Fruit fly (Drosophila melanogaster) whole organism, embryonic: ENCODE results near the gene GIIIspla2.

ENCODE experiments used
- BEAF-32 ChIP-seq: fragments of 200-800 bp; sonication (Bioruptor generic); optimal IDR thresholded peaks from 3 replicates; lab custom pipeline; 2017; ENCODE audit warnings: missing biosample characterization, missing genetic modification characterization, mild to moderate bottlenecking, moderate library complexity, missing genetic modification reagents
- Bdp1 ChIP-seq: fragments of 200-800 bp; sonication (Bioruptor generic); optimal IDR thresholded peaks from 3 replicates; lab custom pipeline; 2016; ENCODE audit warnings: missing biosample characterization, missing genetic modification characterization
- C15 ChIP-seq: fragments of 200-800 bp; sonication (Bioruptor generic); IDR thresholded peaks from 3 replicates; pipeline ENCODE4 v1.3.6; 2022; ENCODE audit warnings: missing biosample characterization, missing genetic modification characterization
- CG12391 ChIP-seq: fragments of 200-800 bp; sonication (Bioruptor generic); optimal IDR thresholded peaks from 3 replicates; lab custom pipeline; 2018; ENCODE audit warnings: missing biosample characterization, mild to moderate bottlenecking, missing genetic modification characterization, moderate library complexity
- CG12744 ChIP-seq: fragments of 200-800 bp; sonication (Bioruptor generic); optimal IDR thresholded peaks from 2 replicates; lab custom pipeline; 2016; ENCODE audit warnings: missing biosample characterization, missing genetic modification characterization
- CG13296 ChIP-seq: fragments of 200-800 bp; sonication (Bioruptor generic); optimal IDR thresholded peaks from 3 replicates; lab custom pipeline; 2018; ENCODE audit warnings: missing biosample characterization, mild to moderate bottlenecking, missing genetic modification characterization
- CG13424 ChIP-seq: fragments of 200-800 bp; sonication (Bioruptor generic); optimal IDR thresholded peaks from 2 replicates; lab custom pipeline; 2019; ENCODE audit warnings: missing biosample characterization, mild to moderate bottlenecking, missing genetic modification characterization, moderate library complexity
- CG14014 ChIP-seq: fragments of 200-800 bp; sonication (Bioruptor generic); IDR thresholded peaks from 2 replicates; pipeline ENCODE4 v1.3.6; 2022; ENCODE audit warnings: missing biosample characterization, missing genetic modification characterization
- CG14710 ChIP-seq: fragments of 200-800 bp; sonication (Bioruptor generic); optimal IDR thresholded peaks from 3 replicates; lab custom pipeline; 2019; ENCODE audit warnings: missing biosample characterization, mild to moderate bottlenecking, missing genetic modification characterization, moderate library complexity
- CG17328 ChIP-seq: fragments of 200-800 bp; sonication (Bioruptor generic); IDR thresholded peaks from 2 replicates; pipeline ENCODE4 v1.3.6; 2022; ENCODE audit warnings: missing biosample characterization, missing genetic modification characterization
- CG17568 ChIP-seq: fragments of 200-800 bp; sonication (Bioruptor generic); optimal IDR thresholded peaks from 2 replicates; lab custom pipeline; 2018; ENCODE audit warnings: missing biosample characterization, mild to moderate bottlenecking, missing genetic modification characterization, moderate library complexity
- CG1792 ChIP-seq: fragments of 200-800 bp; sonication (Bioruptor generic); optimal IDR thresholded peaks from 2 replicates; lab custom pipeline; 2016; ENCODE audit warnings: missing biosample characterization, missing genetic modification characterization
- CG2116 ChIP-seq: fragments of 200-800 bp; sonication (Bioruptor generic); optimal IDR thresholded peaks from 3 replicates; lab custom pipeline; 2018; ENCODE audit warnings: missing biosample characterization, mild to moderate bottlenecking, missing genetic modification characterization
- CG31365 ChIP-seq: fragments of 200-800 bp; sonication (Bioruptor generic); optimal IDR thresholded peaks from 2 replicates; lab custom pipeline; 2018; ENCODE audit warnings: missing biosample characterization, mild to moderate bottlenecking, missing genetic modification characterization
- CG34422 ChIP-seq: fragments of 200-800 bp; sonication (Bioruptor generic); IDR thresholded peaks from 3 replicates; pipeline ENCODE4 v1.3.6; 2022; ENCODE audit warnings: missing biosample characterization, missing genetic modification characterization
- CG4617 ChIP-seq: fragments of 200-800 bp; sonication (Bioruptor generic); optimal IDR thresholded peaks from 3 replicates; lab custom pipeline; 2016; ENCODE audit warnings: missing biosample characterization, missing genetic modification characterization, borderline replicate concordance
- CG6813 ChIP-seq: fragments of 200-800 bp; sonication (Bioruptor generic); optimal IDR thresholded peaks from 2 replicates; lab custom pipeline; 2017; ENCODE audit warnings: missing biosample characterization, missing genetic modification characterization, mild to moderate bottlenecking, moderate library complexity, missing genetic modification reagents
- Camta ChIP-seq: fragments of 200-800 bp; sonication (Bioruptor generic); optimal IDR thresholded peaks from 2 replicates; lab custom pipeline; 2016; ENCODE audit warnings: missing biosample characterization, missing genetic modification characterization
- Dip2 ChIP-seq: fragments of 200-800 bp; sonication (Bioruptor generic); IDR thresholded peaks from 2 replicates; pipeline ENCODE4 v1.3.6; 2022; ENCODE audit warnings: missing biosample characterization, missing genetic modification characterization
- Dp ChIP-seq: fragments of 200-800 bp; sonication (Bioruptor generic); optimal IDR thresholded peaks from 2 replicates; lab custom pipeline; 2018; ENCODE audit warnings: missing biosample characterization, mild to moderate bottlenecking, missing genetic modification characterization, moderate library complexity
- Eip74EF ChIP-seq, 2 experiments: fragments of 200-800 bp in 1 of 2; fragments of >200 bp in 1 of 2; sonication (Bioruptor generic) in 1 of 2; optimal IDR thresholded peaks; 2 replicates each; lab custom pipeline; 2017 to 2019; ENCODE audit warnings: missing biosample characterization in 2 of 2, missing genetic modification characterization in 2 of 2, mild to moderate bottlenecking in 1 of 2, moderate library complexity in 1 of 2
- Elba2 ChIP-seq: fragments of 200-800 bp; sonication (Bioruptor generic); optimal IDR thresholded peaks from 3 replicates; lab custom pipeline; 2016; ENCODE audit warnings: missing biosample characterization, missing genetic modification characterization
- Ets97D ChIP-seq: fragments of 200-800 bp; sonication (Bioruptor generic); optimal IDR thresholded peaks from 3 replicates; lab custom pipeline; 2016; ENCODE audit warnings: missing biosample characterization, missing genetic modification characterization
- Hr3 ChIP-seq: fragments of 200-800 bp; sonication (Bioruptor generic); optimal IDR thresholded peaks from 3 replicates; lab custom pipeline; 2016; ENCODE audit warnings: missing biosample characterization, missing genetic modification characterization
- Hr78 ChIP-seq, 2 experiments: fragments of 200-800 bp in 1 of 2; fragments of >200 bp in 1 of 2; sonication (Bioruptor generic) in 1 of 2; optimal IDR thresholded peaks; 2 replicates each; lab custom pipeline; 2017 to 2019; ENCODE audit warnings: missing biosample characterization in 2 of 2, missing genetic modification characterization in 2 of 2, mild to moderate bottlenecking in 1 of 2, moderate library complexity in 1 of 2
- Max ChIP-seq: fragments of 200-800 bp; sonication (Bioruptor generic); optimal IDR thresholded peaks from 2 replicates; lab custom pipeline; 2016; ENCODE audit warnings: missing biosample characterization, mild to moderate bottlenecking, missing genetic modification characterization
- Mes4 ChIP-seq: fragments of 200-800 bp; sonication (Bioruptor generic); optimal IDR thresholded peaks from 2 replicates; lab custom pipeline; 2016; ENCODE audit warnings: missing biosample characterization, missing genetic modification characterization
- Sin3A ChIP-seq: fragments of >200 bp; optimal IDR thresholded peaks from 2 replicates; lab custom pipeline; 2018
- YL-1 ChIP-seq: fragments of 200-800 bp; sonication (Bioruptor generic); optimal IDR thresholded peaks from 3 replicates; lab custom pipeline; 2017; ENCODE audit warnings: missing biosample characterization, mild to moderate bottlenecking, missing genetic modification characterization
- ara ChIP-seq: fragments of 200-800 bp; sonication (Bioruptor generic); IDR thresholded peaks from 2 replicates; pipeline ENCODE4 v1.3.6; 2022; ENCODE audit warnings: missing biosample characterization, missing genetic modification characterization
- ash1 ChIP-seq: fragments of 200-800 bp; sonication (Bioruptor generic); optimal IDR thresholded peaks from 2 replicates; lab custom pipeline; 2018; ENCODE audit warnings: missing biosample characterization, mild to moderate bottlenecking, missing genetic modification characterization
- bbx ChIP-seq: fragments of 200-800 bp; sonication (Bioruptor generic); IDR thresholded peaks from 2 replicates; pipeline ENCODE4 v1.3.6; 2022; ENCODE audit warnings: missing biosample characterization, missing genetic modification characterization; ENCODE audit not compliant: partially characterized antibody
- br ChIP-seq: fragments of >200 bp; optimal IDR thresholded peaks from 2 replicates; lab custom pipeline; 2017
- chif ChIP-seq, 2 experiments: fragments of 200-800 bp; sonication (Bioruptor generic); optimal IDR thresholded peaks; 3 replicates each; lab custom pipeline; 2016; ENCODE audit warnings: missing biosample characterization in 2 of 2, missing genetic modification characterization in 2 of 2
- dimm ChIP-seq: fragments of 200-800 bp; sonication (Bioruptor generic); IDR thresholded peaks from 2 replicates; pipeline ENCODE4 v1.3.6; 2022; ENCODE audit warnings: missing biosample characterization, missing genetic modification characterization
- dmrt99B ChIP-seq: fragments of 200-800 bp; sonication (Bioruptor generic); optimal IDR thresholded peaks from 2 replicates; lab custom pipeline; 2018; ENCODE audit warnings: missing biosample characterization, mild to moderate bottlenecking, missing genetic modification characterization, moderate library complexity
- emc ChIP-seq: fragments of 200-800 bp; sonication (Bioruptor generic); optimal IDR thresholded peaks from 2 replicates; lab custom pipeline; 2016; ENCODE audit warnings: missing biosample characterization, missing genetic modification characterization
- eyg ChIP-seq: fragments of 200-800 bp; sonication (Bioruptor generic); optimal IDR thresholded peaks from 3 replicates; lab custom pipeline; 2016; ENCODE audit warnings: missing biosample characterization, missing genetic modification characterization
- grau ChIP-seq: fragments of 200-800 bp; optimal IDR thresholded peaks from 3 replicates; lab custom pipeline; 2019; ENCODE audit warnings: missing biosample characterization, mild to moderate bottlenecking, missing genetic modification characterization, moderate library complexity
- jigr1 ChIP-seq: fragments of 200-800 bp; sonication (Bioruptor generic); IDR thresholded peaks from 3 replicates; pipeline ENCODE4 v1.3.6; 2022; ENCODE audit warnings: missing biosample characterization, missing genetic modification characterization
- kni ChIP-seq: fragments of 200-800 bp; sonication (Bioruptor generic); optimal IDR thresholded peaks from 3 replicates; lab custom pipeline; 2017; ENCODE audit warnings: mild to moderate bottlenecking, missing biosample characterization, missing genetic modification reagents, missing genetic modification characterization
- lilli ChIP-seq: fragments of 200-800 bp; sonication (Bioruptor generic); optimal IDR thresholded peaks from 3 replicates; lab custom pipeline; 2016; ENCODE audit warnings: missing biosample characterization, missing genetic modification characterization
- nom ChIP-seq: fragments of 200-800 bp; sonication (Bioruptor generic); optimal IDR thresholded peaks from 2 replicates; lab custom pipeline; 2017; ENCODE audit warnings: missing biosample characterization, missing genetic modification characterization, mild to moderate bottlenecking, moderate library complexity, missing genetic modification reagents
- repo ChIP-seq: fragments of 200-800 bp; sonication (Bioruptor generic); optimal IDR thresholded peaks from 2 replicates; lab custom pipeline; 2016; ENCODE audit warnings: missing biosample characterization, missing genetic modification characterization
- row ChIP-seq: fragments of 200-800 bp; sonication (Bioruptor generic); IDR thresholded peaks from 3 replicates; pipeline ENCODE4 v1.3.6; 2022; ENCODE audit warnings: missing biosample characterization, missing genetic modification characterization
- salm ChIP-seq: fragments of 200-800 bp; sonication (Bioruptor generic); optimal IDR thresholded peaks from 2 replicates; lab custom pipeline; 2018; ENCODE audit warnings: missing biosample characterization, mild to moderate bottlenecking, missing genetic modification characterization
- sc ChIP-seq, 3 experiments: fragments of >200 bp in 2 of 3; fragments of 200-800 bp in 1 of 3; sonication (Bioruptor generic) in 1 of 3; optimal IDR thresholded peaks; 2 replicates in 2 of 3; 3 replicates in 1 of 3; lab custom pipeline; 2017; ENCODE audit warnings: mild to moderate bottlenecking in 1 of 3, missing biosample characterization in 1 of 3, missing genetic modification characterization in 1 of 3, missing genetic modification reagents in 1 of 3
- stwl ChIP-seq: fragments of 200-800 bp; sonication (Bioruptor generic); optimal IDR thresholded peaks from 3 replicates; lab custom pipeline; 2018; ENCODE audit warnings: missing biosample characterization, mild to moderate bottlenecking, missing genetic modification characterization, moderate library complexity
- trem ChIP-seq: fragments of 200-800 bp; optimal IDR thresholded peaks from 3 replicates; lab custom pipeline; 2019; ENCODE audit warnings: missing biosample characterization, mild to moderate bottlenecking, missing genetic modification characterization, moderate library complexity
- vfl ChIP-seq: fragments of 200-800 bp; sonication (Bioruptor generic); optimal IDR thresholded peaks from 2 replicates; lab custom pipeline; 2016; ENCODE audit warnings: missing biosample characterization, missing genetic modification characterization

GIIIspla2 gene

dm6 chrX:8142067-8142462, 15.4 kb upstream of the GIIIspla2 start, which contains the start of gene Smox (continued):
- TF ChIP-seq ara (GFP tag; lab: Robert Waterston, UW) (no peak), Eip74EF (GFP tag; optimal IDR thresholded peaks at IDR 0.05; lab: Kevin White, UChicago) (no peak), bbx (GFP tag; lab: Robert Waterston, UW) (no peak), CG6813 (GFP tag; lab: Kevin White, UChicago) (no peak), CG13424 (tag; lab: Kevin White, UChicago) (no peak), eyg (GFP tag; lab: Kevin White, UChicago) (no peak), Bdp1 (GFP tag; lab: Kevin White, UChicago) (no peak), chif (GFP tag; optimal IDR thresholded peaks at IDR 0.05; lab: Kevin White, UChicago) (no peak), dimm (GFP tag; lab: Robert Waterston, UW) (no peak), Dp (GFP tag; lab: Kevin White, UChicago) (peak; percentile 18), CG34422 (GFP tag; lab: Robert Waterston, UW) (no peak), Ets97D (peak; percentile 18), stwl (tag; lab: Kevin White, UChicago) (peak; percentile 60), CG13296 (GFP tag; lab: Kevin White, UChicago) (no peak), dmrt99B (tag; lab: Kevin White, UChicago) (no peak), BEAF-32 (GFP tag; lab: Kevin White, UChicago) (peak; percentile 43), CG12391 (tag; lab: Kevin White, UChicago) (peak; percentile 4), CG14710 (peak; percentile 37), salm (tag; lab: Kevin White, UChicago) (no peak), trem (peak; percentile 39), row (GFP tag; lab: Robert Waterston, UW) (0 out of 3 replicates have a peak, but pooled peaks have one; percentile 36), CG14014 (GFP tag; lab: Robert Waterston, UW) (no peak), Dip2 (GFP tag; lab: Robert Waterston, UW) (no peak), CG4617 (GFP tag; lab: Kevin White, UChicago) (peak; percentile 75), kni (GFP tag; lab: Kevin White, UChicago) (no peak), Elba2 (GFP tag; lab: Kevin White, UChicago) (peak; percentile 28), YL-1 (GFP tag; lab: Kevin White, UChicago) (peak; percentile 52), Sin3A (lab: Kevin White, UChicago) (peak; percentile 25)

DNA sequence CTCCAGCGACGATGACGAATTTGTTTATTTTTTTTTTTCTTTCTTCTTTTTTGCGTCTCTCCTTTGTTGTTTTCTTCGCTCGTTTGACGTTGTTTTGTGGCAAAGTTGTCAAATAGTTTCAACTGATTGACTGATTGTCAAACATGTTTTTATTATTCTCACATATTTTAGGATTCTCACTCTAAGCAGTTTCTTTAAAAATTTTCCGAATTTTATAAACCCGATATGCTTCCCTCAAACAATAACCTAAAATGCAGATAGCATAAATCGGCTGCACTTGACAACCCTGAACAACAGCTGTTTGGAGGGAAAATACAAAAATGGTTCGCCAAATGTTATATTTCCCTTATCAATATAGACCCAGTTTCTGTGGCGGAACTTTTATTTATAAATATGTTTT, 13.9 kb upstream of the GIIIspla2 start, which contains the start of gene CG17982:
TSS of gene CG17982 (minus strand) at position 299 of the 400 bp plus-strand sequence.
- TF ChIP-seq sc (optimal IDR thresholded peaks at IDR 0.05; lab: Kevin White, UChicago), result no peak
- peak; percentile 18 for TF ChIP-seq sc (GFP tag; optimal IDR thresholded peaks at IDR 0.05; lab: Kevin White, UChicago)
- peak; percentile 79 for TF ChIP-seq CG12744 (GFP tag; lab: Kevin White, UChicago)
- TF ChIP-seq CG17328 (GFP tag; lab: Robert Waterston, UW), result peak; percentile 83
- TF ChIP-seq emc, result peak; percentile 51
- TF ChIP-seq dimm (GFP tag; lab: Robert Waterston, UW), result no peak
- peak; percentile 77 for TF ChIP-seq Hr3 (GFP tag; lab: Kevin White, UChicago)
- peak; percentile 63 for TF ChIP-seq CG1792 (GFP tag; lab: Kevin White, UChicago)
- peak; percentile 71 for TF ChIP-seq CG2116
- TF ChIP-seq CG31365 (tag; lab: Kevin White, UChicago), result peak; percentile 56
- TF ChIP-seq nom, result peak; percentile 86
- peak; percentile 85 for TF ChIP-seq grau
- TF ChIP-seq ash1 (GFP tag; lab: Kevin White, UChicago), result peak; percentile 40
- TF ChIP-seq CG17568 (GFP tag; lab: Kevin White, UChicago), result no peak
- TF ChIP-seq Hr78 (GFP tag; optimal IDR thresholded peaks at IDR 0.05; lab: Kevin White, UChicago), result peak in 1 of 2 experiments; percentile 16
- TF ChIP-seq Mes4, result peak; percentile 81
- peak; percentile 84 for TF ChIP-seq dmrt99B (tag; lab: Kevin White, UChicago)
- peak; percentile 80 for TF ChIP-seq vfl (GFP tag; lab: Kevin White, UChicago)
- no peak for TF ChIP-seq br (lab: Kevin White, UChicago)
- TF ChIP-seq C15 (GFP tag; lab: Robert Waterston, UW), result peak; percentile 51; the same call in 1 of the 3 replicates
- TF ChIP-seq Max, result peak; percentile 65
- peak; percentile 78 for TF ChIP-seq Camta (GFP tag; lab: Kevin White, UChicago)
- peak; percentile 79 for TF ChIP-seq repo (GFP tag; lab: Kevin White, UChicago)
- peak; percentile 37; the same call in 2 of the 3 replicates for TF ChIP-seq jigr1 (GFP tag; lab: Robert Waterston, UW)
- TF ChIP-seq lilli (GFP tag; lab: Kevin White, UChicago), result peak; percentile 93
